Fruit fly (Drosophila melanogaster) whole organism, prepupa: ENCODE measurements around the gene dUTPase.

ENCODE experiments used
- CG11294 ChIP-seq: fragments of 200-800 bp; sonication (Bioruptor generic); IDR thresholded peaks from 2 replicates; pipeline ENCODE4 v1.3.6; 2022; ENCODE audit warnings: missing biosample characterization, missing genetic modification characterization
- CG11762 ChIP-seq: fragments of 200-800 bp; sonication (Bioruptor generic); optimal IDR thresholded peaks from 3 replicates; lab custom pipeline; 2016; ENCODE audit warnings: missing biosample characterization, missing genetic modification characterization; ENCODE audit not compliant: insufficient read depth
- CG4318 ChIP-seq: fragments of 200-800 bp; sonication (Bioruptor generic); optimal IDR thresholded peaks from 3 replicates; lab custom pipeline; 2017; ENCODE audit warnings: missing biosample characterization, mild to moderate bottlenecking, missing genetic modification characterization
- CG8319 ChIP-seq: fragments of 200-800 bp; sonication (Bioruptor generic); optimal IDR thresholded peaks from 3 replicates; lab custom pipeline; 2016; ENCODE audit warnings: missing biosample characterization, missing genetic modification characterization
- Hr4 ChIP-seq: fragments of 200-800 bp; sonication (Bioruptor generic); optimal IDR thresholded peaks from 3 replicates; lab custom pipeline; 2016; ENCODE audit warnings: missing biosample characterization, missing genetic modification characterization
- cyc ChIP-seq: fragments of 200-800 bp; sonication (Bioruptor generic); optimal IDR thresholded peaks from 3 replicates; lab custom pipeline; 2016; ENCODE audit warnings: missing biosample characterization, missing genetic modification characterization
- esn ChIP-seq: fragments of 200-800 bp; sonication (Bioruptor generic); optimal IDR thresholded peaks from 2 replicates; lab custom pipeline; 2016; ENCODE audit warnings: missing biosample characterization, mild to moderate bottlenecking, missing genetic modification characterization, moderate library complexity
- fd59A ChIP-seq: fragments of 200-800 bp; sonication (Bioruptor generic); optimal IDR thresholded peaks from 2 replicates; lab custom pipeline; 2017; ENCODE audit warnings: missing biosample characterization, mild to moderate bottlenecking, missing genetic modification characterization, missing genetic modification reagents
- salr ChIP-seq, 2 experiments: fragments of 200-800 bp; sonication (Bioruptor generic); optimal IDR thresholded peaks; 3 replicates each; lab custom pipeline; 2016 to 2018; ENCODE audit warnings: missing biosample characterization in 2 of 2, missing genetic modification characterization in 2 of 2, mild to moderate bottlenecking in 1 of 2

DNA sequence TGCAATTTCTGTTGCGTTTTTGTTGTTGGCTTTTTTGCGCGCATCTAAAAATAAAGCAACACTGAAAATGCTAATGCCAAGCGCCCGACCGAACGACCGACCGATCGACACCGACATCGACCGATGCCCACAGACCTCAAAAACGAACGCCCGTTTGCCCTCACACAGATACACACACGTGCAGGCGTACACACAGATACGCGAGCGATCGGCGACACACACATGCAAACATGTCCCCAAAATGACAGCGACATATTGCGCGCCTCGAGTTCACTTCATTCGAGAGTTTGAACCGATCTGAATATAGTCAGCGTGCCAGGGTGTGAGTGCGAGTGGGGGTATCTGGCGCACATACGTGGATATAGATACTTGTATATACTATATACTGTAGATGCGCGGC is 50.0 kb downstream of the dUTPase start:
- TF ChIP-seq CG11294 (GFP tag; lab: Robert Waterston, UW) (no peak), CG11762 (GFP tag; lab: Kevin White, UChicago) (no peak), cyc (GFP tag; lab: Kevin White, UChicago) (no peak), CG8319 (no peak), fd59A (no peak), Hr4 (no peak), salr (GFP tag; optimal IDR thresholded peaks at IDR 0.05; lab: Kevin White, UChicago) (no peak), CG4318 (GFP tag; lab: Kevin White, UChicago) (no peak), esn (no peak)
